Fruit fly (Drosophila melanogaster): ENCODE results near the gene MKP-4.
A peak's percentile ranks its signal among the peaks of the same experiment; 100 is the strongest.

Gene MKP-4

DNA sequence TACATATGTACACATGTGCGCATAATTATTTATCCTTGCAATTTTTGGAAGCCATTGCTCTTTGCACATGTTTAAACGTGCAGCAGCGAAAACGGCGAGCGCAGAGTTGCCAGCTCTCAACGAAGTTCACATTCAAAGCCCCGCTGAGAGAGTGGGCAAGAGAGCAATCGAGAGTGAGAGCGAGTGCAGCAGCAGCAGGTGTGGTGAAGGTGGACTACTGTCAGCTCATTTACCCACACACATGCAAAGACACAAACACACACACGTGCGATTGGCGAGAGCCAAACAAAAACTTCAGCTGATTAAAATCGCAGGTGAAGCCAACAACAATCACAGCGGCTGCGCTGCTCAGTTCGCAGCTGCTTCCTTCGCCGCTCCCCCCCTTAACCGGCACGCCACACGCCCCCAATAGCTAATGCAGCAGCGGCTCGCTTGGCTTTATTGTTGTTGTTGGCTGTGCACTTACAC, 8.5 kb downstream of the MKP-4 start (continued):
- TF ChIP-seq Elba2 (GFP tag; optimal IDR thresholded peaks at IDR 0.05): peak; percentile 3
- no peak for TF ChIP-seq Ptx1 (GFP tag; IDR thresholded peaks at IDR 0.05)
- TF ChIP-seq CG7839 (tag; optimal IDR thresholded peaks at IDR 0.05): no peak
- TF ChIP-seq Trl (optimal IDR thresholded peaks at IDR 0.05): peak; percentile 84 to 92
- no peak for TF ChIP-seq Trl (GFP tag; optimal IDR thresholded peaks at IDR 0.05)
- peak; percentile 29 for TF ChIP-seq CG17385 (GFP tag; optimal IDR thresholded peaks at IDR 0.05)
- peak; percentile 51; the same call in 1 of the 2 replicates for TF ChIP-seq amos (GFP tag; IDR thresholded peaks at IDR 0.05; ENCODE audit: partially characterized antibody)
- TF ChIP-seq Atf3 (GFP tag; optimal IDR thresholded peaks at IDR 0.05): no peak
- TF ChIP-seq bbx (GFP tag; IDR thresholded peaks at IDR 0.05; ENCODE audit: partially characterized antibody): peak; percentile 47

DNA sequence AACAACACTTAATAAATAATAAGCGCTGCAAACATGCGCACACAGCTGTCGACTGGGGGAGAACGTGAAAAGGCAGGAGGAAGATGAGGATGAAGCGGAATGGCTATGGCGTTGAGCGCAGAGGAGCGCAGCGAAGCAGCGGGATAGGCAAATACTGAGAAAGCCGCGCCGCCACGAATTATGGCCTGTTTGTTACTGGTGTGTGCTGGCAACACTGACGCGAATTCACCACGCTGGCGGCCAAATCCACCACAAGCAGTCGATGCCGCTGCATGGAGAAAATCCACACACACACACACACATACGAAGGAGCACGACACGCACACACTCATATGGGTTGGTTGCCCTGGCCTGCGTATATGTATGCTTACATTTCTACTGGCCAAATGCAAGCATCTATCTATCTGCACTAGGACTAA, 14.1 kb downstream of the MKP-4 start:
- TF ChIP-seq CG8944 (GFP tag; optimal IDR thresholded peaks at IDR 0.05) (no peak), nerfin-1 (tag; optimal IDR thresholded peaks at IDR 0.05) (peak; percentile 73), cg (GFP tag; optimal IDR thresholded peaks at IDR 0.05) (peak; percentile 94), bbx (GFP tag; IDR thresholded peaks at IDR 0.05; ENCODE audit: partially characterized antibody) (0 out of 2 replicates have a peak, but pooled peaks have one; percentile 24), Adf1 (GFP tag; IDR thresholded peaks at IDR 0.05) (peak; percentile 54; the same call in 1 of the 2 replicates), Hand (GFP tag; optimal IDR thresholded peaks at IDR 0.05) (peak; percentile 12), gfzf (GFP tag; optimal IDR thresholded peaks at IDR 0.05) (peak; percentile 29), chm (GFP tag; IDR thresholded peaks at IDR 0.05) (peak; percentile 40; the same call in 1 of the 2 replicates), crol (GFP tag; IDR thresholded peaks at IDR 0.05) (peak; percentile 80), ems (GFP tag; optimal IDR thresholded peaks at IDR 0.05) (no peak), Med (GFP tag) (peak; percentile 34), ken (GFP tag; IDR thresholded peaks at IDR 0.05) (no peak), nom (GFP tag; optimal IDR thresholded peaks at IDR 0.05) (peak; percentile 65), sens (GFP tag) (peak; percentile 76), HLHmδ (GFP tag; optimal IDR thresholded peaks at IDR 0.05) (peak; percentile 80), YL-1 (GFP tag; optimal IDR thresholded peaks at IDR 0.05) (peak; percentile 51), Trl (optimal IDR thresholded peaks at IDR 0.05) (peak in 1 of 2 experiments; percentile 18), Trl (GFP tag; optimal IDR thresholded peaks at IDR 0.05) (no peak), psq (GFP tag; optimal IDR thresholded peaks at IDR 0.05) (peak; percentile 69), CG9932 (GFP tag; IDR thresholded peaks at IDR 0.05) (peak; percentile 14; the same call in 1 of the 2 replicates), Dip3 (GFP tag; optimal IDR thresholded peaks at IDR 0.05) (no peak), pzg (GFP tag; optimal IDR thresholded peaks at IDR 0.05) (peak; percentile 17), CG18599 (GFP tag; optimal IDR thresholded peaks at IDR 0.05) (peak; percentile 18), crc (GFP tag; optimal IDR thresholded peaks at IDR 0.05) (no peak), insv (GFP tag; optimal IDR thresholded peaks at IDR 0.05) (peak in 1 of 2 experiments; percentile 17), ab (GFP tag; optimal IDR thresholded peaks at IDR 0.05) (no peak), ewg (GFP tag; optimal IDR thresholded peaks at IDR 0.05) (peak; percentile 37), CG12744 (GFP tag; optimal IDR thresholded peaks at IDR 0.05) (no peak), CG11695 (GFP tag; IDR thresholded peaks at IDR 0.05) (peak; percentile 9; the same call in 1 of the 3 replicates), CG2120 (GFP tag; optimal IDR thresholded peaks at IDR 0.05) (peak; percentile 30), CG32532 (GFP tag; IDR thresholded peaks at IDR 0.05) (peak; percentile 27; the same call in 1 of the 2 replicates), maf-S (GFP tag; optimal IDR thresholded peaks at IDR 0.05) (peak; percentile 1), CG16779 (GFP tag; IDR thresholded peaks at IDR 0.05) (no peak), wek (GFP tag; optimal IDR thresholded peaks at IDR 0.05) (peak; percentile 10), CG1529 (GFP tag; optimal IDR thresholded peaks at IDR 0.05) (no peak), CG9215 (GFP tag; IDR thresholded peaks at IDR 0.05) (peak; percentile 86), Max (GFP tag; optimal IDR thresholded peaks at IDR 0.05) (no peak), knrl (GFP tag; IDR thresholded peaks at IDR 0.05; ENCODE audit: partially characterized antibody) (no peak), ci (GFP tag; IDR thresholded peaks at IDR 0.05) (peak; percentile 54; the same call in 2 of the 3 replicates), Deaf1 (tag; optimal IDR thresholded peaks at IDR 0.05) (peak; percentile 18), en (GFP tag; optimal IDR thresholded peaks at IDR 0.05) (no peak), stwl (tag; optimal IDR thresholded peaks at IDR 0.05) (peak; percentile 7), Doc3 (GFP tag; IDR thresholded peaks at IDR 0.05; ENCODE audit: partially characterized antibody) (no peak)

All from whole organism, embryonic.